Worm (Caenorhabditis elegans): ENCODE results near the gene svh-11.

The svh-11 gene

DNA sequence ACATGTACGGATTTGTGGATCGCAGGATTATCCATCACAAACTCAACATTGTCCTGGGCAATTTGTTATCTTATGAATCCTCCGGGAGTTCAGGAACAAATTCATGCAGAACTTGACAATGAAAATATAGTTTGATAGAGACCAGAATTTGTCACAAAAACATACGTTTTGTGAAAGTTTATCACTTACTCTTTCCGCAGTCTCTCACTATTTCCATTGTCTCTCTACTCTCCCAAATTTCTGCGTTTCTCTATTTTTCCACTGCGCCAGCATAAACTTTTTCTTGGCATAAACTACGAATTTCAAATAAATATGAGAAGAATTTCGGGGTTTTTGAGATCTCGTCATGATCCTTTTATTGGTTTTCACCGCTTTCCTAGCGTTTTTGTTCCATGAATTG is 35.7 kb downstream of the svh-11 start, which contains the start of gene cyp-33C3:
Gene cyp-33C3 (plus strand): TSS at position 149 of the 400 bp plus-strand sequence.
- TF ChIP-seq nhr-28 (tag; optimal IDR thresholded peaks at IDR 0.05): peak; percentile 84
- TF ChIP-seq tra-1 (GFP tag; IDR thresholded peaks at IDR 0.05): no peak
- TF ChIP-seq daf-16 (GFP tag; optimal IDR thresholded peaks at IDR 0.05): no peak
- peak; percentile 9 for TF ChIP-seq daf-16 (tag; optimal IDR thresholded peaks at IDR 0.05)
- TF ChIP-seq ceh-32 (tag; optimal IDR thresholded peaks at IDR 0.05; ENCODE audit: poor library complexity): no peak
- TF ChIP-seq hmg-1.1 (GFP tag; IDR thresholded peaks at IDR 0.05): no peak
- TF ChIP-seq dmd-6 (GFP tag; IDR thresholded peaks at IDR 0.05): peak; percentile 28; the same call in 1 of the 2 replicates

- TF ChIP-seq ceh-62 (tag; optimal IDR thresholded peaks at IDR 0.05) (no peak), dve-1 (tag; optimal IDR thresholded peaks at IDR 0.05; ENCODE audit: insufficient read depth) (peak; percentile 54), ctbp-1 (GFP tag; IDR thresholded peaks at IDR 0.05) (no peak), pqm-1 (tag; optimal IDR thresholded peaks at IDR 0.05) (peak; percentile 23), lin-38 (GFP tag; IDR thresholded peaks at IDR 0.05) (no peak), R02D3.7 (tag; optimal IDR thresholded peaks at IDR 0.05) (no peak), lim-7 (GFP tag; IDR thresholded peaks at IDR 0.05) (no peak), dpl-1 (GFP tag; optimal IDR thresholded peaks at IDR 0.05) (no peak), mxl-2 (GFP tag; conservative IDR thresholded peaks at IDR 0.05) (no peak), daf-16 (GFP tag; optimal IDR thresholded peaks at IDR 0.05) (no peak), daf-16 (tag; optimal IDR thresholded peaks at IDR 0.05) (peak; percentile 46), lin-13 (GFP tag; optimal IDR thresholded peaks at IDR 0.05) (no peak), jun-1 (tag; optimal IDR thresholded peaks at IDR 0.05) (no peak), nhr-28 (tag; optimal IDR thresholded peaks at IDR 0.05) (peak; percentile 98), snpc-4 (tag; optimal IDR thresholded peaks at IDR 0.05) (no peak), nhr-76 (tag; optimal IDR thresholded peaks at IDR 0.05) (no peak), daf-12 (tag; optimal IDR thresholded peaks at IDR 0.05) (no peak), zip-2 (tag; optimal IDR thresholded peaks at IDR 0.05) (no peak), mep-1 (tag; optimal IDR thresholded peaks at IDR 0.05) (no peak), cey-2 (tag; optimal IDR thresholded peaks at IDR 0.05; ENCODE audit: borderline replicate concordance, insufficient read depth) (no peak), egl-27 (tag; optimal IDR thresholded peaks at IDR 0.05) (no peak), gei-8 (GFP tag; optimal IDR thresholded peaks at IDR 0.05) (no peak), duxl-1 (tag; optimal IDR thresholded peaks at IDR 0.05; ENCODE audit: poor library complexity) (peak; percentile 5), Y48G9A.11 (GFP tag; IDR thresholded peaks at IDR 0.05) (no peak), mdt-29 (GFP tag; IDR thresholded peaks at IDR 0.05) (no peak), madf-5 (GFP tag; IDR thresholded peaks at IDR 0.05) (no peak), lin-1 (GFP tag; IDR thresholded peaks at IDR 0.05) (0 out of 2 replicates have a peak, but pooled peaks have one; percentile 41), dmd-8 (GFP tag; IDR thresholded peaks at IDR 0.05) (no peak), lir-3 (tag; optimal IDR thresholded peaks at IDR 0.05) (no peak), arid-1 (GFP tag; conservative IDR thresholded peaks at IDR 0.05) (no peak), lsy-2 (tag; optimal IDR thresholded peaks at IDR 0.05) (no peak), zag-1 (tag; optimal IDR thresholded peaks at IDR 0.05) (no peak), ztf-11 (tag; optimal IDR thresholded peaks at IDR 0.05) (no peak), daf-19 (GFP tag; conservative IDR thresholded peaks at IDR 0.05) (no peak), Y105C5A.15 (GFP tag; IDR thresholded peaks at IDR 0.05) (no peak), F49E8.2 (tag; optimal IDR thresholded peaks at IDR 0.05; ENCODE audit: borderline replicate concordance) (no peak), skn-1 (tag; optimal IDR thresholded peaks at IDR 0.05) (no peak), ztf-7 (tag; optimal IDR thresholded peaks at IDR 0.05) (no peak), nhr-111 (GFP tag; optimal IDR thresholded peaks at IDR 0.05) (no peak), attf-4 (tag; optimal IDR thresholded peaks at IDR 0.05) (no peak), tag-97 (GFP tag; IDR thresholded peaks at IDR 0.05) (no peak), fos-1 (tag; optimal IDR thresholded peaks at IDR 0.05) (no peak), ces-1 (GFP tag; optimal IDR thresholded peaks at IDR 0.05) (no peak), pha-4 (GFP tag; IDR thresholded peaks at IDR 0.05) (no peak), pha-4 (tag; optimal IDR thresholded peaks at IDR 0.05) (no peak), F37D6.2 (tag; optimal IDR thresholded peaks at IDR 0.05) (no peak), aha-1 (tag) (no peak)
Measured at ce11 chrV:2244751-2245150, 37.9 kb downstream of the svh-11 start, which contains the start of gene cyp-33C5. Gene cyp-33C5 (plus strand): TSS chrV:2245004.

Measured in whole organism, L4 larva.